Fruit fly (Drosophila melanogaster) whole organism, embryonic: ENCODE results near the gene Nse4.

Experiments used
- CG1024 ChIP-seq: fragments of 200-800 bp; sonication (Bioruptor generic); IDR thresholded peaks from 2 replicates; pipeline ENCODE4 v1.3.6; 2022; ENCODE audit warnings: missing biosample characterization, missing genetic modification characterization
- CG10321 ChIP-seq: fragments of 200-800 bp; sonication (Bioruptor generic); IDR thresholded peaks from 2 replicates; pipeline ENCODE4 v1.3.6; 2022; ENCODE audit warnings: missing biosample characterization, missing genetic modification characterization
- CG10959 ChIP-seq: fragments of 200-800 bp; sonication (Bioruptor generic); IDR thresholded peaks from 2 replicates; pipeline ENCODE4 v1.3.6; 2022; ENCODE audit warnings: missing biosample characterization, missing genetic modification characterization
- CG12744 ChIP-seq: fragments of 200-800 bp; sonication (Bioruptor generic); optimal IDR thresholded peaks from 2 replicates; lab custom pipeline; 2016; ENCODE audit warnings: missing biosample characterization, missing genetic modification characterization
- CG1602 ChIP-seq: fragments of 200-800 bp; sonication (Bioruptor generic); optimal IDR thresholded peaks from 3 replicates; lab custom pipeline; 2016; ENCODE audit warnings: missing biosample characterization, missing genetic modification characterization
- CG2199 ChIP-seq: fragments of 200-800 bp; sonication (Bioruptor generic); IDR thresholded peaks from 3 replicates; pipeline ENCODE4 v1.3.6; 2022; ENCODE audit warnings: missing biosample characterization, missing genetic modification characterization
- CG2202 ChIP-seq: fragments of 200-800 bp; sonication (Bioruptor generic); optimal IDR thresholded peaks from 2 replicates; lab custom pipeline; 2018; ENCODE audit warnings: missing biosample characterization, mild to moderate bottlenecking, missing genetic modification characterization
- CG31441 ChIP-seq: fragments of 200-800 bp; sonication (Bioruptor generic); IDR thresholded peaks from 2 replicates; pipeline ENCODE4 v1.3.6; 2022; ENCODE audit warnings: missing biosample characterization, missing genetic modification characterization
- CG32767 ChIP-seq: fragments of 200-800 bp; sonication (Bioruptor generic); IDR thresholded peaks from 2 replicates; pipeline ENCODE4 v1.3.6; 2022; ENCODE audit warnings: missing biosample characterization, missing genetic modification characterization
- CG33213 ChIP-seq: fragments of 200-800 bp; sonication (Bioruptor generic); optimal IDR thresholded peaks from 3 replicates; lab custom pipeline; 2016; ENCODE audit warnings: missing biosample characterization, missing genetic modification characterization
- CG34422 ChIP-seq: fragments of 200-800 bp; sonication (Bioruptor generic); IDR thresholded peaks from 3 replicates; pipeline ENCODE4 v1.3.6; 2022; ENCODE audit warnings: missing biosample characterization, missing genetic modification characterization
- CG43689 ChIP-seq: fragments of 200-800 bp; sonication (Bioruptor generic); IDR thresholded peaks from 2 replicates; pipeline ENCODE4 v1.3.6; 2022; ENCODE audit warnings: missing biosample characterization, missing genetic modification characterization
- CG4424 ChIP-seq: fragments of 200-800 bp; sonication (Bioruptor generic); optimal IDR thresholded peaks from 3 replicates; lab custom pipeline; 2016; ENCODE audit warnings: missing biosample characterization, missing genetic modification characterization
- CG7372 ChIP-seq: fragments of 200-800 bp; sonication (Bioruptor generic); IDR thresholded peaks from 2 replicates; pipeline ENCODE4 v1.3.6; 2022; ENCODE audit warnings: missing biosample characterization, missing genetic modification characterization
- CG7786 ChIP-seq: fragments of 200-800 bp; sonication (Bioruptor generic); optimal IDR thresholded peaks from 2 replicates; lab custom pipeline; 2016; ENCODE audit warnings: missing biosample characterization, missing genetic modification characterization
- CG8388 ChIP-seq: fragments of 200-800 bp; sonication (Bioruptor generic); optimal IDR thresholded peaks from 2 replicates; lab custom pipeline; 2019; ENCODE audit warnings: missing biosample characterization, mild to moderate bottlenecking, missing genetic modification characterization, moderate library complexity
- CG8478 ChIP-seq: fragments of >200 bp; optimal IDR thresholded peaks from 2 replicates; lab custom pipeline; 2018
- CG8924 ChIP-seq: fragments of 200-800 bp; optimal IDR thresholded peaks from 3 replicates; lab custom pipeline; 2019; ENCODE audit warnings: missing biosample characterization, mild to moderate bottlenecking, missing genetic modification characterization, moderate library complexity
- Camta ChIP-seq: fragments of 200-800 bp; sonication (Bioruptor generic); optimal IDR thresholded peaks from 2 replicates; lab custom pipeline; 2016; ENCODE audit warnings: missing biosample characterization, missing genetic modification characterization
- D ChIP-seq, 2 experiments: fragments of 200-800 bp in 1 of 2; fragments of >200 bp in 1 of 2; sonication (Bioruptor generic) in 1 of 2; optimal IDR thresholded peaks; 2 replicates in 1 of 2; 3 replicates in 1 of 2; lab custom pipeline; 2017; ENCODE audit warnings: mild to moderate bottlenecking in 1 of 2, missing biosample characterization in 1 of 2, missing genetic modification characterization in 1 of 2, missing genetic modification reagents in 1 of 2
- Dip3 ChIP-seq: fragments of 200-800 bp; sonication (Bioruptor generic); optimal IDR thresholded peaks from 3 replicates; lab custom pipeline; 2016; ENCODE audit warnings: missing biosample characterization, missing genetic modification characterization
- Dp ChIP-seq: fragments of 200-800 bp; sonication (Bioruptor generic); optimal IDR thresholded peaks from 2 replicates; lab custom pipeline; 2018; ENCODE audit warnings: missing biosample characterization, mild to moderate bottlenecking, missing genetic modification characterization, moderate library complexity
- Ets97D ChIP-seq: fragments of 200-800 bp; sonication (Bioruptor generic); optimal IDR thresholded peaks from 3 replicates; lab custom pipeline; 2016; ENCODE audit warnings: missing biosample characterization, missing genetic modification characterization
- H15 ChIP-seq: fragments of 200-800 bp; sonication (Bioruptor generic); IDR thresholded peaks from 3 replicates; pipeline ENCODE4 v1.3.6; 2022; ENCODE audit warnings: missing biosample characterization, missing genetic modification characterization
- Hand ChIP-seq: fragments of 200-800 bp; sonication (Bioruptor generic); optimal IDR thresholded peaks from 2 replicates; lab custom pipeline; 2017; ENCODE audit warnings: mild to moderate bottlenecking, missing biosample characterization, missing genetic modification reagents, missing genetic modification characterization
- Hr51 ChIP-seq, 2 experiments: fragments of 200-800 bp; sonication (Bioruptor generic); optimal IDR thresholded peaks; 2 replicates in 1 of 2; 3 replicates in 1 of 2; lab custom pipeline; 2016 to 2018; ENCODE audit warnings: missing biosample characterization in 2 of 2, missing genetic modification characterization in 2 of 2, mild to moderate bottlenecking in 1 of 2, moderate library complexity in 1 of 2
- Hsf ChIP-seq: fragments of 200-800 bp; sonication (Bioruptor generic); optimal IDR thresholded peaks from 3 replicates; lab custom pipeline; 2016; ENCODE audit warnings: missing biosample characterization, missing genetic modification characterization
- Lhr ChIP-seq: fragments of 200-800 bp; sonication (Bioruptor generic); optimal IDR thresholded peaks from 3 replicates; lab custom pipeline; 2017; ENCODE audit warnings: mild to moderate bottlenecking, missing biosample characterization, missing genetic modification reagents, missing genetic modification characterization
- MBD-R2 ChIP-seq: fragments of 200-800 bp; sonication (Bioruptor generic); IDR thresholded peaks from 2 replicates; pipeline ENCODE4 v1.3.6; 2022; ENCODE audit warnings: missing biosample characterization, missing genetic modification characterization
- Mad ChIP-seq: fragments of 200-800 bp; sonication (Bioruptor generic); optimal IDR thresholded peaks from 2 replicates; lab custom pipeline; 2016; ENCODE audit warnings: missing biosample characterization, missing genetic modification characterization
- Mrtf ChIP-seq: fragments of 200-800 bp; sonication (Bioruptor generic); IDR thresholded peaks from 3 replicates; pipeline ENCODE4 v1.3.6; 2022; ENCODE audit warnings: missing biosample characterization, missing genetic modification characterization
- Nf-YB ChIP-seq: fragments of 200-800 bp; sonication (Bioruptor generic); optimal IDR thresholded peaks from 3 replicates; lab custom pipeline; 2019; ENCODE audit warnings: missing biosample characterization, mild to moderate bottlenecking, missing genetic modification characterization, moderate library complexity
- Poxn ChIP-seq: fragments of 200-800 bp; sonication (Bioruptor generic); IDR thresholded peaks from 2 replicates; pipeline ENCODE4 v1.3.6; 2022; ENCODE audit warnings: missing biosample characterization, missing genetic modification characterization
- ap ChIP-seq: fragments of 200-800 bp; sonication (Bioruptor generic); IDR thresholded peaks from 2 replicates; pipeline ENCODE4 v1.3.6; 2022; ENCODE audit warnings: missing biosample characterization, missing genetic modification characterization
- cas ChIP-seq: fragments of 200-800 bp; sonication (Bioruptor generic); IDR thresholded peaks from 2 replicates; pipeline ENCODE4 v1.3.6; 2022; ENCODE audit warnings: missing biosample characterization, missing genetic modification characterization
- chif ChIP-seq, 2 experiments: fragments of 200-800 bp; sonication (Bioruptor generic); optimal IDR thresholded peaks; 3 replicates each; lab custom pipeline; 2016; ENCODE audit warnings: missing biosample characterization in 2 of 2, missing genetic modification characterization in 2 of 2
- crol ChIP-seq: fragments of 200-800 bp; sonication (Bioruptor generic); IDR thresholded peaks from 2 replicates; pipeline ENCODE4 v1.3.6; 2022; ENCODE audit warnings: missing biosample characterization, missing genetic modification characterization
- cwo ChIP-seq: fragments of 200-800 bp; sonication (Bioruptor generic); optimal IDR thresholded peaks from 3 replicates; lab custom pipeline; 2017; ENCODE audit warnings: missing biosample characterization, missing genetic modification characterization, mild to moderate bottlenecking, moderate library complexity, missing genetic modification reagents
- dati ChIP-seq: fragments of 200-800 bp; sonication (Bioruptor generic); IDR thresholded peaks from 2 replicates; pipeline ENCODE4 v1.3.6; 2022; ENCODE audit warnings: missing biosample characterization, missing genetic modification characterization
- eve ChIP-seq, 2 experiments: fragments of >200 bp; optimal IDR thresholded peaks; 2 replicates each; lab custom pipeline; 2017; ENCODE audit warnings: missing biosample characterization in 2 of 2, missing genetic modification characterization in 2 of 2
- ham ChIP-seq: fragments of 200-800 bp; sonication (Bioruptor generic); IDR thresholded peaks from 2 replicates; pipeline ENCODE4 v1.3.6; 2022; ENCODE audit warnings: missing biosample characterization, missing genetic modification characterization
- hth ChIP-seq: fragments of >200 bp; optimal IDR thresholded peaks from 2 replicates; lab custom pipeline; 2017; ENCODE audit warnings: inconsistent platforms
- jumu ChIP-seq: fragments of 200-800 bp; sonication (Bioruptor generic); optimal IDR thresholded peaks from 3 replicates; lab custom pipeline; 2016; ENCODE audit warnings: missing biosample characterization, missing genetic modification characterization
- ken ChIP-seq: fragments of 200-800 bp; sonication (Bioruptor generic); IDR thresholded peaks from 3 replicates; pipeline ENCODE4 v1.3.6; 2022; ENCODE audit warnings: missing biosample characterization, missing genetic modification characterization
- lab ChIP-seq: fragments of 200-800 bp; sonication (Bioruptor generic); optimal IDR thresholded peaks from 3 replicates; lab custom pipeline; 2017; ENCODE audit warnings: missing biosample characterization, missing genetic modification characterization, mild to moderate bottlenecking, moderate library complexity, missing genetic modification reagents
- nau ChIP-seq: fragments of 200-800 bp; sonication (Bioruptor generic); optimal IDR thresholded peaks from 3 replicates; lab custom pipeline; 2017; ENCODE audit warnings: missing biosample characterization, mild to moderate bottlenecking, missing genetic modification characterization, missing genetic modification reagents
- org-1 ChIP-seq: fragments of 200-800 bp; sonication (Bioruptor generic); optimal IDR thresholded peaks from 2 replicates; lab custom pipeline; 2017; ENCODE audit warnings: missing biosample characterization, missing genetic modification characterization
- psq ChIP-seq: fragments of 200-800 bp; sonication (Bioruptor generic); optimal IDR thresholded peaks from 2 replicates; lab custom pipeline; 2017; ENCODE audit warnings: missing biosample characterization, missing genetic modification characterization
- salm ChIP-seq: fragments of 200-800 bp; sonication (Bioruptor generic); optimal IDR thresholded peaks from 2 replicates; lab custom pipeline; 2018; ENCODE audit warnings: missing biosample characterization, mild to moderate bottlenecking, missing genetic modification characterization
- slp2 ChIP-seq: fragments of 200-800 bp; sonication (Bioruptor generic); optimal IDR thresholded peaks from 2 replicates; lab custom pipeline; 2016; ENCODE audit warnings: missing biosample characterization, missing genetic modification characterization
- tll ChIP-seq, 2 experiments: fragments of 200-800 bp in 1 of 2; fragments of >200 bp in 1 of 2; sonication (Bioruptor generic) in 1 of 2; optimal IDR thresholded peaks; 2 replicates each; lab custom pipeline; 2017 to 2019; ENCODE audit warnings: missing biosample characterization in 2 of 2, missing genetic modification characterization in 2 of 2, mild to moderate bottlenecking in 1 of 2, moderate library complexity in 1 of 2

Gene Nse4

dm6 chr2L:10442048-10442790 lies 3.0 kb downstream of the Nse4 start, which contains the start of gene loh (continued):
- peak; percentile 77 for TF ChIP-seq CG8924
- no peak for TF ChIP-seq dati (GFP tag; lab: Robert Waterston, UW)
- no peak for TF ChIP-seq CG2202 (tag; lab: Kevin White, UChicago)
- TF ChIP-seq CG8388 (GFP tag; lab: Kevin White, UChicago): peak; percentile 51
- TF ChIP-seq ap (GFP tag; lab: Robert Waterston, UW): no peak
- no peak for TF ChIP-seq Camta (GFP tag; lab: Kevin White, UChicago)
- no peak for TF ChIP-seq CG7786
- TF ChIP-seq CG32767 (GFP tag; lab: Robert Waterston, UW): no peak
- TF ChIP-seq psq: no peak
- TF ChIP-seq Hsf (GFP tag; lab: Kevin White, UChicago): peak; percentile 27
- peak; percentile 61 for TF ChIP-seq CG1602
- TF ChIP-seq org-1 (GFP tag; lab: Kevin White, UChicago): no peak
- no peak for TF ChIP-seq Dp (GFP tag; lab: Kevin White, UChicago)
- TF ChIP-seq jumu (GFP tag; lab: Kevin White, UChicago): no peak
- TF ChIP-seq ken: 0 out of 3 replicates have a peak, but pooled peaks have one; percentile 10
- no peak for TF ChIP-seq H15
- TF ChIP-seq Lhr: no peak
- TF ChIP-seq ham: no peak
- TF ChIP-seq chif (GFP tag; optimal IDR thresholded peaks at IDR 0.05; lab: Kevin White, UChicago): no peak
- no peak for TF ChIP-seq Dip3
- peak; percentile 77; the same call in 1 of the 2 replicates for TF ChIP-seq crol (GFP tag; lab: Robert Waterston, UW)
- TF ChIP-seq CG8478 (lab: Kevin White, UChicago): no peak
- no peak for TF ChIP-seq MBD-R2 (GFP tag; lab: Robert Waterston, UW)
- peak; percentile 64 for TF ChIP-seq CG4424 (GFP tag; lab: Kevin White, UChicago)
- TF ChIP-seq CG2199 (GFP tag; lab: Robert Waterston, UW): no peak
- TF ChIP-seq tll (GFP tag; optimal IDR thresholded peaks at IDR 0.05; lab: Kevin White, UChicago): no peak
- TF ChIP-seq slp2: no peak
- no peak for TF ChIP-seq Ets97D
- no peak for TF ChIP-seq Mrtf (GFP tag; lab: Robert Waterston, UW)
- TF ChIP-seq nau: no peak
- TF ChIP-seq cas: no peak
- TF ChIP-seq CG43689 (GFP tag; lab: Robert Waterston, UW): no peak
- no peak for TF ChIP-seq CG10321
- TF ChIP-seq CG10959 (GFP tag; lab: Robert Waterston, UW): no peak
- TF ChIP-seq CG34422 (GFP tag; lab: Robert Waterston, UW): no peak
- peak; percentile 46 for TF ChIP-seq salm (tag; lab: Kevin White, UChicago)
- no peak for TF ChIP-seq cwo (GFP tag; lab: Kevin White, UChicago)
- TF ChIP-seq Nf-YB (GFP tag; lab: Kevin White, UChicago): peak; percentile 49
- 0 out of 2 replicates have a peak, but pooled peaks have one; percentile 24 for TF ChIP-seq CG1024 (GFP tag; lab: Robert Waterston, UW)
- TF ChIP-seq Hr51 (GFP tag; optimal IDR thresholded peaks at IDR 0.05; lab: Kevin White, UChicago): peak in 1 of 2 experiments; percentile 79
- no peak for TF ChIP-seq hth (lab: Kevin White, UChicago)
- no peak for TF ChIP-seq CG33213
- TF ChIP-seq Mad (GFP tag; lab: Kevin White, UChicago): no peak
- TF ChIP-seq CG7372: no peak
- no peak for TF ChIP-seq CG12744 (GFP tag; lab: Kevin White, UChicago)
- TF ChIP-seq Hand (GFP tag; lab: Kevin White, UChicago): no peak
- TF ChIP-seq lab (GFP tag; lab: Kevin White, UChicago): no peak
- no peak for TF ChIP-seq Poxn (GFP tag; lab: Robert Waterston, UW)
- peak; percentile 79 for TF ChIP-seq CG31441 (GFP tag; lab: Robert Waterston, UW)
- peak in 1 of 2 experiments; percentile 84 for TF ChIP-seq eve (GFP tag; optimal IDR thresholded peaks at IDR 0.05; lab: Kevin White, UChicago)
- TF ChIP-seq D (optimal IDR thresholded peaks at IDR 0.05; lab: Kevin White, UChicago): no peak
- peak; percentile 74 for TF ChIP-seq D (GFP tag; optimal IDR thresholded peaks at IDR 0.05; lab: Kevin White, UChicago)
